Worm (Caenorhabditis elegans) whole organism, young adult: Measurements from ENCODE around the gene E02H1.6.

Experiments used
- B0019.2 ChIP-seq: fragments of 200-800 bp; sonication (Bioruptor generic); conservative IDR thresholded peaks from 2 replicates; pipeline ENCODE4 v1.3.6; 2022; ENCODE audit warnings: missing genetic modification reagents, missing genetic modification characterization, missing compliant biosample characterization
- B0336.3 ChIP-seq: fragments of 200-800 bp; sonication (Bioruptor generic); IDR thresholded peaks from 2 replicates; pipeline ENCODE4 v1.3.6; 2022; ENCODE audit warnings: missing genetic modification characterization, missing compliant biosample characterization
- D2030.7 ChIP-seq: fragments of 200-800 bp; sonication (Bioruptor generic); IDR thresholded peaks from 2 replicates; pipeline ENCODE4 v1.3.6; 2022; ENCODE audit warnings: missing genetic modification reagents, missing genetic modification characterization, missing compliant biosample characterization
- Y67H2A.10 ChIP-seq: fragments of 200-800 bp; sonication (Bioruptor generic); conservative IDR thresholded peaks from 2 replicates; pipeline ENCODE4 v1.3.6; 2022; ENCODE audit warnings: missing genetic modification reagents, missing genetic modification characterization, missing compliant biosample characterization
- ceh-91 ChIP-seq: fragments of 200-800 bp; sonication (Bioruptor generic); IDR thresholded peaks from 2 replicates; pipeline ENCODE4 v1.3.6; 2022; ENCODE audit warnings: missing genetic modification reagents, missing genetic modification characterization, missing compliant biosample characterization
- nhr-120 ChIP-seq: fragments of 200-800 bp; sonication (Bioruptor generic); IDR thresholded peaks from 2 replicates; pipeline ENCODE4 v1.3.6; 2022; ENCODE audit warnings: missing genetic modification characterization, missing compliant biosample characterization
- nhr-90 ChIP-seq: sonication (generic microtip); optimal IDR thresholded peaks from 2 replicates; lab custom pipeline; 2016; ENCODE audit warnings: missing genotype, mild to moderate bottlenecking, missing genetic modification characterization, missing compliant biosample characterization
- pha-4 ChIP-seq: fragments of 150-350 bp; sonication (generic microtip); optimal IDR thresholded peaks from 2 replicates; lab custom pipeline; 2014; ENCODE audit warnings: missing biosample characterization, missing genetic modification reagents, missing genetic modification characterization
- snpc-3.4 ChIP-seq: sonication (generic microtip); optimal IDR thresholded peaks from 2 replicates; lab custom pipeline; 2017; ENCODE audit warnings: missing genetic modification characterization, mild to moderate bottlenecking, missing compliant biosample characterization, antibody characterized with exemption, moderate library complexity, missing genotype, missing genetic modification reagents
- snpc-4 ChIP-seq, 5 experiments: fragments of 150-350 bp in 1 of 5; sonication (generic microtip) in 4 of 5; optimal IDR thresholded peaks; 2 replicates each; lab custom pipeline; 2014 to 2018; ENCODE audit warnings: missing genetic modification characterization in 5 of 5, missing biosample characterization in 3 of 5, antibody characterized with exemption in 2 of 5, mild to moderate bottlenecking in 2 of 5, missing compliant biosample characterization in 2 of 5, missing genotype in 2 of 5, moderate library complexity in 2 of 5, missing genetic modification reagents in 1 of 5
- somi-1 ChIP-seq: fragments of 200-800 bp; sonication (Bioruptor generic); optimal IDR thresholded peaks from 2 replicates; lab custom pipeline; 2018; ENCODE audit warnings: mild to moderate bottlenecking, missing genetic modification characterization, missing compliant biosample characterization
- tbp1 ChIP-seq: fragments of 200-800 bp; sonication (Bioruptor generic); optimal IDR thresholded peaks from 2 replicates; lab custom pipeline; 2018; ENCODE audit warnings: mild to moderate bottlenecking, missing genetic modification characterization, missing compliant biosample characterization

- TF ChIP-seq snpc-3.4 (tag; lab: Kevin White, UChicago) (no peak), nhr-120 (GFP tag; lab: Robert Waterston, UW) (no peak), D2030.7 (GFP tag; lab: Robert Waterston, UW) (no peak), B0336.3 (GFP tag; lab: Robert Waterston, UW) (no peak), snpc-4 (GFP tag; optimal IDR thresholded peaks at IDR 0.05; lab: Kevin White, UChicago) (no peak), snpc-4 (tag; optimal IDR thresholded peaks at IDR 0.05; lab: Kevin White, UChicago) (no peak), nhr-90 (tag; lab: Kevin White, UChicago) (no peak), B0019.2 (GFP tag; lab: Robert Waterston, UW) (no peak), pha-4 (no peak), tbp1 (no peak), somi-1 (GFP tag; lab: Kevin White, UChicago) (no peak), ceh-91 (GFP tag; lab: Robert Waterston, UW) (no peak), Y67H2A.10 (GFP tag; lab: Robert Waterston, UW) (no peak)
These were observed 18.2 kb downstream of the E02H1.6 start, which contains the start of gene hlh-6 for ce11 chrII:9614728-9615127.
